Fruit fly (Drosophila melanogaster) whole organism, embryonic: ENCODE results near the gene AP-2mu.

Source experiments
- CG10366 ChIP-seq: fragments of 200-800 bp; sonication (Bioruptor generic); IDR thresholded peaks from 2 replicates; pipeline ENCODE4 v1.3.6; 2022; ENCODE audit warnings: missing biosample characterization, missing genetic modification characterization
- CG12659 ChIP-seq: fragments of 200-800 bp; sonication (Bioruptor generic); optimal IDR thresholded peaks from 3 replicates; lab custom pipeline; 2017; ENCODE audit warnings: mild to moderate bottlenecking, missing biosample characterization, missing genetic modification reagents, missing genetic modification characterization
- CG13296 ChIP-seq: fragments of 200-800 bp; sonication (Bioruptor generic); optimal IDR thresholded peaks from 3 replicates; lab custom pipeline; 2018; ENCODE audit warnings: missing biosample characterization, mild to moderate bottlenecking, missing genetic modification characterization
- CG13775 ChIP-seq: fragments of 200-800 bp; sonication (Bioruptor generic); optimal IDR thresholded peaks from 3 replicates; lab custom pipeline; 2017; ENCODE audit warnings: missing biosample characterization, mild to moderate bottlenecking, missing genetic modification characterization
- CG14710 ChIP-seq: fragments of 200-800 bp; sonication (Bioruptor generic); optimal IDR thresholded peaks from 3 replicates; lab custom pipeline; 2019; ENCODE audit warnings: missing biosample characterization, mild to moderate bottlenecking, missing genetic modification characterization, moderate library complexity
- CG15601 ChIP-seq: fragments of 200-800 bp; sonication (Bioruptor generic); optimal IDR thresholded peaks from 3 replicates; lab custom pipeline; 2019; ENCODE audit warnings: missing biosample characterization, mild to moderate bottlenecking, missing genetic modification characterization, moderate library complexity
- CG17385 ChIP-seq: fragments of 200-800 bp; sonication (Bioruptor generic); optimal IDR thresholded peaks from 3 replicates; lab custom pipeline; 2018; ENCODE audit warnings: missing biosample characterization, mild to moderate bottlenecking, missing genetic modification characterization
- CG17802 ChIP-seq: fragments of 200-800 bp; sonication (Bioruptor generic); optimal IDR thresholded peaks from 2 replicates; lab custom pipeline; 2018; ENCODE audit warnings: missing biosample characterization, mild to moderate bottlenecking, missing genetic modification characterization, moderate library complexity
- CG17829 ChIP-seq: fragments of 200-800 bp; optimal IDR thresholded peaks from 2 replicates; lab custom pipeline; 2019; ENCODE audit warnings: missing biosample characterization, mild to moderate bottlenecking, missing genetic modification characterization, moderate library complexity
- CG18262 ChIP-seq: fragments of 200-800 bp; optimal IDR thresholded peaks from 3 replicates; lab custom pipeline; 2019; ENCODE audit warnings: missing biosample characterization, mild to moderate bottlenecking, missing genetic modification characterization, moderate library complexity
- CG2678 ChIP-seq: fragments of 200-800 bp; sonication (Bioruptor generic); optimal IDR thresholded peaks from 3 replicates; lab custom pipeline; 2019; ENCODE audit warnings: missing biosample characterization, mild to moderate bottlenecking, missing genetic modification characterization, moderate library complexity
- CG2875 ChIP-seq: fragments of 200-800 bp; sonication (Bioruptor generic); optimal IDR thresholded peaks from 2 replicates; lab custom pipeline; 2017; ENCODE audit warnings: missing biosample characterization, mild to moderate bottlenecking, missing genetic modification characterization, missing genetic modification reagents
- CG31388 ChIP-seq: fragments of 200-800 bp; sonication (Bioruptor generic); optimal IDR thresholded peaks from 2 replicates; lab custom pipeline; 2016; ENCODE audit warnings: missing biosample characterization, missing genetic modification characterization
- CG32767 ChIP-seq: fragments of 200-800 bp; sonication (Bioruptor generic); IDR thresholded peaks from 2 replicates; pipeline ENCODE4 v1.3.6; 2022; ENCODE audit warnings: missing biosample characterization, missing genetic modification characterization
- CG34376 ChIP-seq: fragments of 200-800 bp; sonication (Bioruptor generic); optimal IDR thresholded peaks from 2 replicates; lab custom pipeline; 2018; ENCODE audit warnings: missing biosample characterization, mild to moderate bottlenecking, missing genetic modification characterization
- CG3726 ChIP-seq: fragments of 200-800 bp; sonication (Bioruptor generic); IDR thresholded peaks from 3 replicates; pipeline ENCODE4, ENCODE4 v1.3.6; 2022; ENCODE audit warnings: missing biosample characterization, missing genetic modification characterization
- CG4282 ChIP-seq: fragments of 200-800 bp; sonication (Bioruptor generic); optimal IDR thresholded peaks from 2 replicates; lab custom pipeline; 2016; ENCODE audit warnings: missing biosample characterization, missing genetic modification characterization
- CG6791 ChIP-seq: fragments of 200-800 bp; sonication (Bioruptor generic); IDR thresholded peaks from 3 replicates; pipeline ENCODE4 v1.3.6; 2022; ENCODE audit warnings: missing biosample characterization, missing genetic modification characterization; ENCODE audit not compliant: partially characterized antibody
- CG7839 ChIP-seq: fragments of 200-800 bp; sonication (Bioruptor generic); optimal IDR thresholded peaks from 3 replicates; lab custom pipeline; 2018; ENCODE audit warnings: missing biosample characterization, mild to moderate bottlenecking, missing genetic modification characterization, moderate library complexity
- CG8359 ChIP-seq: fragments of 200-800 bp; sonication (Bioruptor generic); optimal IDR thresholded peaks from 2 replicates; lab custom pipeline; 2017; ENCODE audit warnings: missing biosample characterization, mild to moderate bottlenecking, missing genetic modification characterization, borderline replicate concordance
- CG8944 ChIP-seq: fragments of 200-800 bp; sonication (Bioruptor generic); optimal IDR thresholded peaks from 3 replicates; lab custom pipeline; 2016; ENCODE audit warnings: missing biosample characterization, missing genetic modification characterization
- CG9727 ChIP-seq: fragments of 200-800 bp; sonication (Bioruptor generic); optimal IDR thresholded peaks from 3 replicates; lab custom pipeline; 2017; ENCODE audit warnings: missing biosample characterization, mild to moderate bottlenecking, missing genetic modification characterization
- Dip2 ChIP-seq: fragments of 200-800 bp; sonication (Bioruptor generic); IDR thresholded peaks from 2 replicates; pipeline ENCODE4 v1.3.6; 2022; ENCODE audit warnings: missing biosample characterization, missing genetic modification characterization
- Ets65A ChIP-seq: fragments of 200-800 bp; sonication (Bioruptor generic); peaks from one replicate; lab custom pipeline; 2016; ENCODE audit warnings: missing biosample characterization, missing genetic modification characterization
- Hmx ChIP-seq: fragments of 200-800 bp; sonication (Bioruptor generic); optimal IDR thresholded peaks from 2 replicates; lab custom pipeline; 2016; ENCODE audit warnings: missing biosample characterization, missing genetic modification characterization
- Hr39 ChIP-seq: fragments of >200 bp; optimal IDR thresholded peaks from 2 replicates; lab custom pipeline; 2017
- Oli ChIP-seq: fragments of 200-800 bp; sonication (Bioruptor generic); optimal IDR thresholded peaks from 2 replicates; lab custom pipeline; 2018; ENCODE audit warnings: missing biosample characterization, mild to moderate bottlenecking, missing genetic modification characterization, moderate library complexity
- PHDP ChIP-seq: fragments of 200-800 bp; sonication (Bioruptor generic); optimal IDR thresholded peaks from 3 replicates; lab custom pipeline; 2018; ENCODE audit warnings: missing biosample characterization, mild to moderate bottlenecking, missing genetic modification characterization, moderate library complexity
- Pdp1 ChIP-seq, 2 experiments: fragments of 200-800 bp; sonication (Bioruptor generic); optimal IDR thresholded peaks; 3 replicates each; lab custom pipeline; 2016; ENCODE audit warnings: missing biosample characterization in 2 of 2, missing genetic modification characterization in 2 of 2, mild to moderate bottlenecking in 1 of 2, moderate library complexity in 1 of 2
- Ptx1 ChIP-seq: fragments of 200-800 bp; sonication (Bioruptor generic); IDR thresholded peaks from 2 replicates; pipeline ENCODE4 v1.3.6; 2022; ENCODE audit warnings: missing biosample characterization, missing genetic modification characterization
- Stat92E ChIP-seq, 3 experiments: fragments of >200 bp in 2 of 3; fragments of 200-800 bp in 1 of 3; sonication (Bioruptor generic) in 1 of 3; optimal IDR thresholded peaks; 2 replicates each; lab custom pipeline; 2017 to 2019; ENCODE audit warnings: missing biosample characterization in 3 of 3, missing genetic modification characterization in 3 of 3, mild to moderate bottlenecking in 1 of 3, moderate library complexity in 1 of 3
- Xbp1 ChIP-seq: fragments of 200-800 bp; sonication (Bioruptor generic); optimal IDR thresholded peaks from 3 replicates; lab custom pipeline; 2016; ENCODE audit warnings: missing biosample characterization, mild to moderate bottlenecking, missing genetic modification characterization
- bab2 ChIP-seq: fragments of 200-800 bp; sonication (Bioruptor generic); optimal IDR thresholded peaks from 2 replicates; lab custom pipeline; 2016; ENCODE audit warnings: missing biosample characterization, missing genetic modification characterization
- crol ChIP-seq: fragments of 200-800 bp; sonication (Bioruptor generic); IDR thresholded peaks from 2 replicates; pipeline ENCODE4 v1.3.6; 2022; ENCODE audit warnings: missing biosample characterization, missing genetic modification characterization
- da ChIP-seq: fragments of 200-800 bp; sonication (Bioruptor generic); optimal IDR thresholded peaks from 2 replicates; lab custom pipeline; 2016; ENCODE audit warnings: missing biosample characterization, missing genetic modification characterization
- dpn ChIP-seq, 2 experiments: fragments of 200-800 bp; sonication (Bioruptor generic); optimal IDR thresholded peaks; 3 replicates each; lab custom pipeline; 2016; ENCODE audit warnings: missing biosample characterization in 2 of 2, missing genetic modification characterization in 2 of 2
- esg ChIP-seq: fragments of 200-800 bp; sonication (Bioruptor generic); conservative IDR thresholded peaks from 2 replicates; pipeline ENCODE4 v1.3.6; 2022; ENCODE audit warnings: missing biosample characterization, missing genetic modification characterization
- eve ChIP-seq, 2 experiments: fragments of >200 bp; optimal IDR thresholded peaks; 2 replicates each; lab custom pipeline; 2017; ENCODE audit warnings: missing biosample characterization in 2 of 2, missing genetic modification characterization in 2 of 2
- exex ChIP-seq: fragments of 200-800 bp; sonication (Bioruptor generic); optimal IDR thresholded peaks from 4 replicates; lab custom pipeline; 2018; ENCODE audit warnings: missing biosample characterization, mild to moderate bottlenecking, missing genetic modification characterization, moderate library complexity
- fd102C ChIP-seq: fragments of 200-800 bp; sonication (Bioruptor generic); optimal IDR thresholded peaks from 2 replicates; lab custom pipeline; 2018; ENCODE audit warnings: missing biosample characterization, mild to moderate bottlenecking, missing genetic modification characterization, moderate library complexity
- fd96Cb ChIP-seq: fragments of 200-800 bp; sonication (Bioruptor generic); optimal IDR thresholded peaks from 2 replicates; lab custom pipeline; 2018; ENCODE audit warnings: missing biosample characterization, mild to moderate bottlenecking, missing genetic modification characterization, moderate library complexity
- grn ChIP-seq: fragments of 200-800 bp; sonication (Bioruptor generic); optimal IDR thresholded peaks from 3 replicates; lab custom pipeline; 2017; ENCODE audit warnings: missing biosample characterization, missing genetic modification characterization
- her ChIP-seq: fragments of 200-800 bp; sonication (Bioruptor generic); optimal IDR thresholded peaks from 2 replicates; lab custom pipeline; 2016; ENCODE audit warnings: missing biosample characterization, missing genetic modification characterization
- ind ChIP-seq: fragments of 200-800 bp; sonication (Bioruptor generic); optimal IDR thresholded peaks from 3 replicates; lab custom pipeline; 2016; ENCODE audit warnings: missing biosample characterization, missing genetic modification characterization
- maf-S ChIP-seq: fragments of 200-800 bp; sonication (Bioruptor generic); optimal IDR thresholded peaks from 2 replicates; lab custom pipeline; 2016; ENCODE audit warnings: missing biosample characterization, missing genetic modification characterization
- nau ChIP-seq: fragments of 200-800 bp; sonication (Bioruptor generic); optimal IDR thresholded peaks from 3 replicates; lab custom pipeline; 2017; ENCODE audit warnings: missing biosample characterization, mild to moderate bottlenecking, missing genetic modification characterization, missing genetic modification reagents
- nmo ChIP-seq: fragments of 200-800 bp; sonication (Bioruptor generic); optimal IDR thresholded peaks from 2 replicates; lab custom pipeline; 2018; ENCODE audit warnings: missing biosample characterization, mild to moderate bottlenecking, missing genetic modification characterization, moderate library complexity
- toy ChIP-seq: fragments of 200-800 bp; sonication (Bioruptor generic); IDR thresholded peaks from 2 replicates; pipeline ENCODE4 v1.3.6; 2022; ENCODE audit warnings: missing biosample characterization, missing genetic modification characterization
- wdn ChIP-seq: fragments of 200-800 bp; sonication (Bioruptor generic); IDR thresholded peaks from 2 replicates; pipeline ENCODE4 v1.3.6; 2022; ENCODE audit warnings: missing biosample characterization, missing genetic modification characterization
- zfh1 ChIP-seq: fragments of 200-800 bp; sonication (Bioruptor generic); IDR thresholded peaks from 3 replicates; pipeline ENCODE4 v1.3.6; 2022; ENCODE audit warnings: missing biosample characterization, missing genetic modification characterization

Gene AP-2mu

DNA sequence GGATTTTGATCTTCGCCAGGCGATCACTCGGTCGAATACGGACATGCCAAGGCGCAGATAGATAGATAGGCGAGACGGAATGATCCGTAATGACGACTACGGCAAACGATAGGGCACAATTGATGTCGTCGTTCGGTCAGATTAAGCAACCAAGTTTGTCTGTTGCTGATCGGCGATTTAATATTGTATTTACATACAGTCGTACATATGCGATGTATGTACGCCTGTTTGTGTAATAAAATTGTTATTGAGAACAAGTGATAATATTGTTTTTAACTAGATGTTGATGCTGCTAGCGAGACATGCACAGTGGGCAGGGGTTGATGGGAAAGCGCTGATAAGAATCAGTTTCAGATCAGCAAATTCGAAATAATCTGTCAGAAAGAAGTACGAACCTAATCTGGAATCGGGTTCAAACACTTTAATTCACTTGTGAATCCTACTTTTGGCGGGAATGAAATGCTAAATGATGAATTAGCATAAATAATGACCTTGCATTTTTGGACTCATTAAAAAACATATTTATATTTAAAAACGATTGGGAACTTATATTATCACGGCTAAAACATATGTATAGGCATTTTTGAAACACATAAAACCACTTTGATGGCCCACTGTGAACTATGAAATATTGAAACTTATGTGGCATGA, 6.8 kb upstream of the AP-2mu start (continued):
- TF ChIP-seq wdn (GFP tag; lab: Robert Waterston, UW) (no peak), eve (GFP tag; optimal IDR thresholded peaks at IDR 0.05; lab: Kevin White, UChicago) (no peak), fd102C (no peak), da (no peak), CG13296 (GFP tag; lab: Kevin White, UChicago) (peak; percentile 1), CG7839 (tag; lab: Kevin White, UChicago) (peak; percentile 37), Oli (tag; lab: Kevin White, UChicago) (peak; percentile 34), CG18262 (tag; lab: Kevin White, UChicago) (peak; percentile 31), CG6791 (no peak), Hmx (GFP tag; lab: Kevin White, UChicago) (no peak), nmo (GFP tag; lab: Kevin White, UChicago) (peak; percentile 20), Dip2 (GFP tag; lab: Robert Waterston, UW) (no peak), ind (GFP tag; lab: Kevin White, UChicago) (peak; percentile 9), CG8359 (no peak), Xbp1 (GFP tag; lab: Kevin White, UChicago) (no peak), exex (no peak), Ets65A (peak; percentile 90), PHDP (tag; lab: Kevin White, UChicago) (no peak), CG32767 (GFP tag; lab: Robert Waterston, UW) (no peak), CG14710 (tag; lab: Kevin White, UChicago) (no peak), CG31388 (no peak), Hr39 (lab: Kevin White, UChicago) (no peak), CG12659 (GFP tag; lab: Kevin White, UChicago) (peak; percentile 0)
- TF ChIP-seq, all 482 proteins: peak for 41

DNA sequence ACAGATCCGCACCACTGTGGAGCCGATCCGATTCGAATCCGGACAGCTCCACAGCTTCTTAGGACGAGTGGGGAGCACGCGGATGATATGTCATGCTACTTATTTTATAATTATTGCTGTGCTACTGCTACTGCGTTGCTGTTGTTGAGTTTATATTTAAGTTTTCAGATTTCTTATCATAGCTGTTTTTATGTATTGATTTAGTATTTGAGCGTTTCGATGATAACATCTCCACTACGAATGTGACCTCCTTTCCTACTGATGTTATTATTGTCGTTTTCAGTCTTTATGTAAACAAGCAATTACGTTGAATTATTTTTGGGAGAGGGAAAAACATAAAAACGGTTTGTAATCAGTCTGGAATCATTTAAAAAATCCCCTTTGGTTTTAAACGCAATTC, 6.2 kb upstream of the AP-2mu start:
- TF ChIP-seq Oli (tag; lab: Kevin White, UChicago) (no peak), nau (no peak), CG10366 (GFP tag; lab: Robert Waterston, UW) (no peak), CG15601 (no peak), fd96Cb (tag; lab: Kevin White, UChicago) (no peak), her (GFP tag; lab: Kevin White, UChicago) (no peak), CG8944 (GFP tag; lab: Kevin White, UChicago) (no peak), zfh1 (GFP tag; lab: Robert Waterston, UW) (no peak), Ptx1 (GFP tag; lab: Robert Waterston, UW) (no peak), CG17829 (tag; lab: Kevin White, UChicago) (no peak), maf-S (GFP tag; lab: Kevin White, UChicago) (no peak), dpn (GFP tag; optimal IDR thresholded peaks at IDR 0.05; lab: Kevin White, UChicago) (no peak), CG17802 (tag; lab: Kevin White, UChicago) (no peak), esg (GFP tag; lab: Robert Waterston, UW) (no peak), Stat92E (GFP tag; optimal IDR thresholded peaks at IDR 0.05; lab: Kevin White, UChicago) (no peak), toy (GFP tag; lab: Robert Waterston, UW) (no peak), exex (peak; percentile 51), CG9727 (GFP tag; lab: Kevin White, UChicago) (no peak), crol (GFP tag; lab: Robert Waterston, UW) (no peak), CG6791 (no peak), CG31388 (no peak), CG2875 (no peak), CG4282 (GFP tag; lab: Kevin White, UChicago) (no peak), CG2678 (tag; lab: Kevin White, UChicago) (no peak), CG17385 (GFP tag; lab: Kevin White, UChicago) (no peak), CG13775 (no peak), grn (GFP tag; lab: Kevin White, UChicago) (peak; percentile 59), CG3726 (GFP tag; lab: Robert Waterston, UW) (no peak), Pdp1 (GFP tag; optimal IDR thresholded peaks at IDR 0.05; lab: Kevin White, UChicago) (peak in 1 of 2 experiments; percentile 67), bab2 (GFP tag; lab: Kevin White, UChicago) (no peak), CG34376 (GFP tag; lab: Kevin White, UChicago) (peak; percentile 98)
